Worm (Caenorhabditis elegans): ENCODE data around the gene ell-1.

Gene ell-1

DNA sequence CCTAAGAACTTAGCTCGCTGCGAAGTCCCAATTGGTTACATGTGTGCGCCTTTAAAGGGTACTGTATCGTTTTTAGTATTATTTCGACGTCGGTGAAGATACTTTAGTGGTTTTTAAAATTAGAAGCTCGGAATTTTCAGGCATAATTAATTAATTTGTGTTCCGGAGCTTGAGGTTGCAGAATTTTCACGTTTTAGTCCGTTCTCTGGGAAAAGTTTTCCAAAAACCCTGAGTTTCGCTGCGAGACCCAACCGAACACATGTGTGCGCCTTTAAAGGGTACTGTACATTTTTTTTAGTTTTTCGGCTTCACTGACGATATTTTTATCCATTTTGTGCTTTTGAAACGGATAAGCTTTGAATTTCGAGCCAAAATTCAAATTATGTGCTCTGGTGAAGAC lies 722 bp upstream of the ell-1 start:
- TF ChIP-seq ztf-22 (GFP tag; optimal IDR thresholded peaks at IDR 0.05): no peak
- peak; percentile 75 for TF ChIP-seq D2030.7 (GFP tag; IDR thresholded peaks at IDR 0.05)
- TF ChIP-seq hlh-26 (GFP tag; conservative IDR thresholded peaks at IDR 0.05): no peak
- peak; percentile 87 for TF ChIP-seq xnd-1 (tag; optimal IDR thresholded peaks at IDR 0.05)
- TF ChIP-seq Y95B8A.8 (GFP tag; IDR thresholded peaks at IDR 0.05): peak; percentile 71; the same call in 1 of the 2 replicates
- TF ChIP-seq F55B11.4 (tag; optimal IDR thresholded peaks at IDR 0.05; ENCODE audit: borderline replicate concordance, insufficient read depth): no peak
- peak; percentile 94 for TF ChIP-seq F33H1.4 (GFP tag; IDR thresholded peaks at IDR 0.05)
- peak; percentile 27 for TF ChIP-seq lin-54 (GFP tag; optimal IDR thresholded peaks at IDR 0.05)
- no peak for TF ChIP-seq attf-5 (GFP tag; optimal IDR thresholded peaks at IDR 0.05)
- no peak for TF ChIP-seq ztf-26 (tag; optimal IDR thresholded peaks at IDR 0.05)
- no peak for TF ChIP-seq ets-4 (GFP tag; optimal IDR thresholded peaks at IDR 0.05)
- TF ChIP-seq repo-1 (tag; optimal IDR thresholded peaks at IDR 0.05): no peak
- no peak for TF ChIP-seq efl-1 (GFP tag; optimal IDR thresholded peaks at IDR 0.05)
- no peak for TF ChIP-seq F22D6.2 (tag; optimal IDR thresholded peaks at IDR 0.05)
- no peak for TF ChIP-seq ceh-40 (GFP tag; IDR thresholded peaks at IDR 0.05)
- TF ChIP-seq B0336.3 (GFP tag; IDR thresholded peaks at IDR 0.05): peak; percentile 29; the same call in 1 of the 2 replicates
- no peak for TF ChIP-seq F57A8.1 (GFP tag; optimal IDR thresholded peaks at IDR 0.05)
- TF ChIP-seq F52B5.7 (tag; optimal IDR thresholded peaks at IDR 0.05): no peak
- TF ChIP-seq tlf-1 (GFP tag; optimal IDR thresholded peaks at IDR 0.05): peak; percentile 32
- TF ChIP-seq dpl-1 (GFP tag; optimal IDR thresholded peaks at IDR 0.05): no peak
- no peak for TF ChIP-seq ztf-3 (GFP tag; optimal IDR thresholded peaks at IDR 0.05)
- TF ChIP-seq nhr-179 (tag; optimal IDR thresholded peaks at IDR 0.05): no peak
- TF ChIP-seq Y53F4B.3 (GFP tag; IDR thresholded peaks at IDR 0.05): no peak
- TF ChIP-seq F57C9.4 (tag; optimal IDR thresholded peaks at IDR 0.05): no peak
- TF ChIP-seq mel-28 (tag; optimal IDR thresholded peaks at IDR 0.05; ENCODE audit: borderline replicate concordance): no peak
- no peak for TF ChIP-seq dpff-1 (tag; optimal IDR thresholded peaks at IDR 0.05)
- no peak for TF ChIP-seq hlh-12 (tag; optimal IDR thresholded peaks at IDR 0.05)
- TF ChIP-seq rcor-1 (GFP tag; IDR thresholded peaks at IDR 0.05): no peak
- TF ChIP-seq hsf-1 (GFP tag; IDR thresholded peaks at IDR 0.05): peak; percentile 48; the same call in 1 of the 2 replicates
- peak; percentile 54 for TF ChIP-seq F49E8.2 (tag; optimal IDR thresholded peaks at IDR 0.05; ENCODE audit: insufficient read depth)
- TF ChIP-seq attf-6 (GFP tag; IDR thresholded peaks at IDR 0.05): 0 out of 2 replicates have a peak, but pooled peaks have one; percentile 22
- no peak for TF ChIP-seq lin-35 (GFP tag; optimal IDR thresholded peaks at IDR 0.05)
- TF ChIP-seq sptf-2 (GFP tag; optimal IDR thresholded peaks at IDR 0.05): no peak
- TF ChIP-seq chd-7 (tag; optimal IDR thresholded peaks at IDR 0.05): no peak
- TF ChIP-seq lir-1 (GFP tag; conservative IDR thresholded peaks at IDR 0.05): no peak
- TF ChIP-seq F10E7.11 (tag; optimal IDR thresholded peaks at IDR 0.05): no peak
- TF ChIP-seq B0019.2 (GFP tag; conservative IDR thresholded peaks at IDR 0.05): 0 out of 2 replicates have a peak, but pooled peaks have one; percentile 5
- peak; percentile 37 for TF ChIP-seq snpc-1.3 (tag; optimal IDR thresholded peaks at IDR 0.05; ENCODE audit: insufficient read depth)
- no peak for TF ChIP-seq Y67H2A.10 (GFP tag; conservative IDR thresholded peaks at IDR 0.05)
- no peak for TF ChIP-seq ztf-18 (tag; optimal IDR thresholded peaks at IDR 0.05)
- TF ChIP-seq ama-1 (optimal IDR thresholded peaks at IDR 0.05): no peak
- TF ChIP-seq ama-1 (GFP tag; optimal IDR thresholded peaks at IDR 0.05): no peak
- no peak for TF ChIP-seq ztf-25 (GFP tag; IDR thresholded peaks at IDR 0.05)
- TF ChIP-seq lsy-27 (tag; optimal IDR thresholded peaks at IDR 0.05; ENCODE audit: borderline replicate concordance, insufficient read depth): no peak
- no peak for TF ChIP-seq ZK185.1 (tag; optimal IDR thresholded peaks at IDR 0.05; ENCODE audit: poor library complexity, severe bottlenecking)
- peak; percentile 60; the same call in 1 of the 2 replicates for TF ChIP-seq ekl-4 (GFP tag; IDR thresholded peaks at IDR 0.05)
- TF ChIP-seq B0261.1 (tag; optimal IDR thresholded peaks at IDR 0.05): no peak
- TF ChIP-seq him-1 (tag; optimal IDR thresholded peaks at IDR 0.05): peak; percentile 15
- TF ChIP-seq madf-3 (GFP tag; IDR thresholded peaks at IDR 0.05): peak; percentile 75; the same call in 1 of the 2 replicates
